Worm (Caenorhabditis elegans) whole organism, L4/young adult: ENCODE results near the gene irld-47.

Experiments
- W03F9.2 ChIP-seq: fragments of 150-350 bp; optimal IDR thresholded peaks from 2 replicates; lab custom pipeline; 2014; ENCODE audit warnings: missing biosample characterization, missing genetic modification characterization
- dao-5 ChIP-seq: sonication (generic microtip); optimal IDR thresholded peaks from 2 replicates; lab custom pipeline; 2016; ENCODE audit warnings: missing genotype, missing genetic modification characterization, moderate library complexity, missing compliant biosample characterization
- him-1 ChIP-seq: sonication (generic microtip); optimal IDR thresholded peaks from 2 replicates; lab custom pipeline; 2016; ENCODE audit warnings: missing genotype, missing genetic modification reagents, missing genetic modification characterization, missing compliant biosample characterization

DNA sequence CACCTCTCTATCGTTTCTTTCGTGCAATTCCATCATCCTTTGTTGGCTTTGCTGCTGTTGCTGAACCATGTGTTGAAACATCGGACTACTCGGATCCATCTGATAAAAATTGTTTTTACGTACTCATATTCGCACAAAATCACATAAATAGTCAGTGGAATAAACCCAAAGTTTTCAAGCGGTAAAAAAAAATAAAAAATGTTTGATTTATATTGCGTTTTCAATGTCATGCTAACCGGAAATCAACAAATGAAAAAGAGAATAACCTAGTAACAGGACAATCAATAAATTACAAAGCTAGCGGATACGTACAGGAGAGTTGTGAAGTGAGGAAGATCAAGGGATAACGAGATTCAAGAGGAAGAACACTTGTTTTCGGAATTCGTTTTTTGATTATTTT is 32.6 kb upstream of the irld-47 start, which contains the start of gene mdt-10:
- no peak for TF ChIP-seq him-1 (tag; lab: Kevin White, UChicago)
- TF ChIP-seq dao-5 (tag; lab: Kevin White, UChicago): no peak
- TF ChIP-seq W03F9.2 (tag; lab: Kevin White, UChicago): no peak
